Worm (Caenorhabditis elegans) whole organism, L4 larva: Measurements from ENCODE around the gene T22F3.2.
A peak's percentile ranks its signal among the peaks of the same experiment; 100 is the strongest.

Experiments used
- D1046.2 ChIP-seq: fragments of 200-800 bp; sonication (Bioruptor generic); IDR thresholded peaks from 2 replicates; pipeline ENCODE4 v1.3.6; 2022; ENCODE audit warnings: missing genetic modification characterization, missing compliant biosample characterization
- F26F4.8 ChIP-seq: fragments of 200-800 bp; sonication (Bioruptor generic); conservative IDR thresholded peaks from 2 replicates; pipeline ENCODE4 v1.3.6; 2022; ENCODE audit warnings: missing genetic modification characterization, missing compliant biosample characterization
- F44E2.7 ChIP-seq: fragments of 200-800 bp; sonication (Bioruptor generic); IDR thresholded peaks from 2 replicates; pipeline ENCODE4 v2.1.2; 2022; ENCODE audit warnings: missing genetic modification characterization, missing compliant biosample characterization
- F49E8.2 ChIP-seq: sonication (generic microtip); optimal IDR thresholded peaks from 2 replicates; lab custom pipeline; 2016; ENCODE audit warnings: missing compliant biosample characterization, mild to moderate bottlenecking, missing genetic modification characterization, borderline replicate concordance
- R02D3.7 ChIP-seq: fragments of 150-350 bp; sonication (generic microtip); optimal IDR thresholded peaks from 3 replicates; lab custom pipeline; 2014; ENCODE audit warnings: missing biosample characterization, missing genetic modification characterization
- T26A8.4 ChIP-seq: fragments of 200-800 bp; sonication (Bioruptor generic); IDR thresholded peaks from 2 replicates; pipeline ENCODE4 v1.3.6; 2022; ENCODE audit warnings: missing genetic modification characterization, missing compliant biosample characterization
- Y105C5A.15 ChIP-seq: fragments of 200-800 bp; sonication (Bioruptor generic); IDR thresholded peaks from 2 replicates; pipeline ENCODE4 v1.3.6; 2022; ENCODE audit warnings: missing genetic modification characterization, missing compliant biosample characterization
- Y48G9A.11 ChIP-seq: fragments of 200-800 bp; sonication (Bioruptor generic); IDR thresholded peaks from 2 replicates; pipeline ENCODE4 v1.3.6; 2022; ENCODE audit warnings: missing genetic modification reagents, missing genetic modification characterization, missing compliant biosample characterization
- Y75B8A.6 ChIP-seq: fragments of 200-800 bp; sonication (Bioruptor generic); IDR thresholded peaks from 2 replicates; pipeline ENCODE4 v1.3.6; 2022; ENCODE audit warnings: missing genetic modification reagents, missing genetic modification characterization, missing compliant biosample characterization
- ZK337.2 ChIP-seq: fragments of 200-800 bp; sonication (Bioruptor generic); IDR thresholded peaks from 2 replicates; pipeline ENCODE4 v1.3.6; 2022; ENCODE audit warnings: missing genetic modification reagents, missing genetic modification characterization, missing compliant biosample characterization
- aha-1 ChIP-seq: fragments of 150-350 bp; peaks from one replicate; lab custom pipeline; 2014; ENCODE audit warnings: missing biosample characterization, missing genetic modification characterization
- arid-1 ChIP-seq: fragments of 200-800 bp; sonication (Bioruptor generic); conservative IDR thresholded peaks from 2 replicates; pipeline ENCODE4 v1.3.6; 2022; ENCODE audit warnings: missing genetic modification reagents, missing genetic modification characterization, missing compliant biosample characterization
- ceh-32 ChIP-seq: sonication (generic microtip); optimal IDR thresholded peaks from 2 replicates; lab custom pipeline; 2016; ENCODE audit warnings: mild to moderate bottlenecking, missing genetic modification characterization, missing compliant biosample characterization; ENCODE audit not compliant: poor library complexity
- ceh-44 ChIP-seq: fragments of 200-800 bp; sonication (Bioruptor generic); IDR thresholded peaks from 2 replicates; pipeline ENCODE4 v1.3.6; 2022; ENCODE audit warnings: missing genetic modification reagents, missing genetic modification characterization, missing compliant biosample characterization
- ctbp-1 ChIP-seq: fragments of 200-800 bp; sonication (Bioruptor generic); IDR thresholded peaks from 2 replicates; pipeline ENCODE4 v1.3.6; 2022; ENCODE audit warnings: missing genetic modification reagents, missing genetic modification characterization, missing compliant biosample characterization
- dmd-6 ChIP-seq: fragments of 200-800 bp; sonication (Bioruptor generic); IDR thresholded peaks from 2 replicates; pipeline ENCODE4 v1.3.6; 2022; ENCODE audit warnings: missing genetic modification reagents, missing genetic modification characterization, missing compliant biosample characterization
- dmd-8 ChIP-seq: fragments of 200-800 bp; sonication (Bioruptor generic); IDR thresholded peaks from 2 replicates; pipeline ENCODE4 v1.3.6; 2022; ENCODE audit warnings: missing genetic modification characterization, missing compliant biosample characterization
- duxl-1 ChIP-seq: sonication (generic microtip); optimal IDR thresholded peaks from 2 replicates; lab custom pipeline; 2016; ENCODE audit warnings: mild to moderate bottlenecking, missing genetic modification characterization, moderate library complexity, missing compliant biosample characterization; ENCODE audit not compliant: poor library complexity
- dve-1 ChIP-seq: sonication (generic microtip); optimal IDR thresholded peaks from 2 replicates; lab custom pipeline; 2017; ENCODE audit warnings: antibody characterized with exemption, mild to moderate bottlenecking, missing genetic modification characterization, missing compliant biosample characterization; ENCODE audit not compliant: insufficient read depth
- fkh-10 ChIP-seq: fragments of 150-350 bp; optimal IDR thresholded peaks from 2 replicates; lab custom pipeline; 2014; ENCODE audit warnings: missing biosample characterization, missing genetic modification reagents, missing genetic modification characterization
- lim-7 ChIP-seq: fragments of 200-800 bp; sonication (Bioruptor generic); IDR thresholded peaks from 2 replicates; pipeline ENCODE4 v1.3.6; 2022; ENCODE audit warnings: missing genetic modification characterization, missing compliant biosample characterization
- lin-1 ChIP-seq: fragments of 200-800 bp; sonication (Bioruptor generic); IDR thresholded peaks from 2 replicates; pipeline ENCODE4 v1.3.6; 2022; ENCODE audit warnings: missing genetic modification reagents, missing genetic modification characterization, missing compliant biosample characterization
- lin-13 ChIP-seq: fragments of 150-350 bp; optimal IDR thresholded peaks from 2 replicates; lab custom pipeline; 2014; ENCODE audit warnings: missing biosample characterization, missing genetic modification reagents, missing genetic modification characterization
- lin-15B ChIP-seq: fragments of 150-350 bp; sonication (generic microtip); optimal IDR thresholded peaks from 3 replicates; lab custom pipeline; 2014; ENCODE audit warnings: missing biosample characterization, missing genetic modification characterization
- lin-38 ChIP-seq: fragments of 200-800 bp; sonication (Bioruptor generic); IDR thresholded peaks from 2 replicates; pipeline ENCODE4 v1.3.6; 2022; ENCODE audit warnings: missing genetic modification reagents, missing genetic modification characterization, missing compliant biosample characterization
- lsy-2 ChIP-seq, 2 experiments: fragments of 150-350 bp in 1 of 2; sonication (generic microtip) in 1 of 2; optimal IDR thresholded peaks; 2 replicates each; lab custom pipeline; 2014 to 2017; ENCODE audit warnings: missing biosample characterization in 2 of 2, missing genetic modification characterization in 2 of 2
- madf-5 ChIP-seq, 2 experiments: fragments of 200-800 bp; sonication (Bioruptor generic); IDR thresholded peaks; 2 replicates each; pipeline ENCODE4 v1.3.6; 2022; ENCODE audit warnings: missing compliant biosample characterization in 2 of 2, missing genetic modification characterization in 2 of 2
- madf-9 ChIP-seq: fragments of 200-800 bp; sonication (Bioruptor generic); conservative IDR thresholded peaks from 2 replicates; pipeline ENCODE4 v1.3.6; 2022; ENCODE audit warnings: missing genetic modification reagents, missing genetic modification characterization, missing compliant biosample characterization
- mes-2 ChIP-seq: sonication (generic microtip); optimal IDR thresholded peaks from 2 replicates; lab custom pipeline; 2016; ENCODE audit warnings: missing genotype, mild to moderate bottlenecking, missing genetic modification characterization, missing compliant biosample characterization; ENCODE audit not compliant: poor library complexity, severe bottlenecking
- mxl-3 ChIP-seq: fragments of 200-800 bp; sonication (Bioruptor generic); optimal IDR thresholded peaks from 2 replicates; lab custom pipeline; 2018; ENCODE audit warnings: mild to moderate bottlenecking, missing genetic modification characterization, missing compliant biosample characterization
- nhr-102 ChIP-seq: sonication (generic microtip); optimal IDR thresholded peaks from 2 replicates; lab custom pipeline; 2016; ENCODE audit warnings: mild to moderate bottlenecking, missing genetic modification characterization, moderate library complexity, missing compliant biosample characterization
- nhr-48 ChIP-seq: sonication (generic microtip); optimal IDR thresholded peaks from 2 replicates; lab custom pipeline; 2016; ENCODE audit warnings: mild to moderate bottlenecking, missing genetic modification characterization, missing compliant biosample characterization
- nhr-76 ChIP-seq: fragments of 150-350 bp; optimal IDR thresholded peaks from 2 replicates; lab custom pipeline; 2014; ENCODE audit warnings: missing biosample characterization, missing genetic modification characterization
- pha-4 ChIP-seq, 2 experiments: fragments of 150-350 bp in 1 of 2; fragments of 200-800 bp in 1 of 2; sonication (Bioruptor generic) in 1 of 2; IDR thresholded peaks in 1 of 2; optimal IDR thresholded peaks in 1 of 2; 2 replicates each; pipeline versions ENCODE4 v1.3.6 to Lab custom; 2014 to 2022; ENCODE audit warnings: missing genetic modification characterization in 2 of 2, missing genetic modification reagents in 2 of 2, missing biosample characterization in 1 of 2, missing compliant biosample characterization in 1 of 2
- set-16 ChIP-seq: fragments of 200-800 bp; sonication (Bioruptor generic); IDR thresholded peaks from 2 replicates; pipeline ENCODE4 v1.3.6; 2022; ENCODE audit warnings: missing genetic modification reagents, missing genetic modification characterization, missing compliant biosample characterization
- snpc-1.2 ChIP-seq: fragments of 200-800 bp; sonication (Bioruptor generic); IDR thresholded peaks from 2 replicates; pipeline ENCODE4 v1.3.6; 2022; ENCODE audit warnings: missing genetic modification reagents, missing genetic modification characterization, missing compliant biosample characterization
- snpc-4 ChIP-seq: fragments of 150-350 bp; optimal IDR thresholded peaks from 2 replicates; lab custom pipeline; 2014; ENCODE audit warnings: missing biosample characterization, missing genetic modification characterization
- spr-3 ChIP-seq: fragments of 200-800 bp; sonication (Bioruptor generic); optimal IDR thresholded peaks from 2 replicates; lab custom pipeline; 2018; ENCODE audit warnings: mild to moderate bottlenecking, missing genetic modification characterization, missing compliant biosample characterization
- tag-97 ChIP-seq: fragments of 200-800 bp; sonication (Bioruptor generic); IDR thresholded peaks from 2 replicates; pipeline ENCODE4 v1.3.6; 2022; ENCODE audit warnings: missing genetic modification characterization, missing compliant biosample characterization
- tra-1 ChIP-seq: fragments of 200-800 bp; sonication (Bioruptor generic); IDR thresholded peaks from 2 replicates; pipeline ENCODE4 v1.3.6; 2022; ENCODE audit warnings: missing genetic modification reagents, missing genetic modification characterization, missing compliant biosample characterization
- unc-62 ChIP-seq, 3 experiments: fragments of 150-350 bp in 1 of 3; sonication (generic microtip); optimal IDR thresholded peaks in 2 of 3; peaks in 1 of 3; 1 replicate in 1 of 3; 2 replicates in 2 of 3; lab custom pipeline; 2014 to 2017; ENCODE audit warnings: missing biosample characterization in 3 of 3, missing genetic modification characterization in 3 of 3, missing genetic modification reagents in 3 of 3, missing genotype in 1 of 3
- zfp-3 ChIP-seq: fragments of 200-800 bp; sonication (Bioruptor generic); conservative IDR thresholded peaks from 2 replicates; pipeline ENCODE4 v1.3.6; 2022; ENCODE audit warnings: missing genetic modification reagents, missing genetic modification characterization, missing compliant biosample characterization
- ztf-11 ChIP-seq: fragments of 150-350 bp; optimal IDR thresholded peaks from 2 replicates; lab custom pipeline; 2014; ENCODE audit warnings: missing biosample characterization, missing genetic modification characterization

Gene T22F3.2

DNA sequence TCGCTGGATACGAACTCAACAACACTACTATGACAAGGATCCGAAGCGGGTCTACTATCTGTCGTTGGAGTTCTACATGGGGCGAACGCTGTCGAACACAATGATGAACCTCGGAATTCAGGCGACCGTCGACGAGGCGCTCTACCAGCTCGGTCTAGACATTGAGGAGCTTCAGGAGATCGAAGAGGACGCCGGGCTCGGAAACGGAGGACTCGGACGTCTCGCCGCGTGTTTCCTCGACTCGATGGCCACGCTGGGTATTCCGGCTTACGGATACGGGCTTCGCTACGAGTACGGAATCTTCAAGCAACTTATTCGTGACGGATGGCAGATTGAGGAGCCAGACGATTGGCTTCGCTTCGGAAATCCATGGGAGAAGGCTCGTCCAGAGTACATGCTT is 4.8 kb upstream of the T22F3.2 start:
- TF ChIP-seq pha-4 (GFP tag; IDR thresholded peaks at IDR 0.05; lab: Robert Waterston, UW): no peak
- no peak for TF ChIP-seq pha-4 (tag; optimal IDR thresholded peaks at IDR 0.05; lab: Kevin White, UChicago)
- no peak for TF ChIP-seq Y105C5A.15 (GFP tag; lab: Robert Waterston, UW)
- no peak for TF ChIP-seq F49E8.2 (tag; lab: Kevin White, UChicago)
- TF ChIP-seq unc-62 (GFP tag; optimal IDR thresholded peaks at IDR 0.05 in 1 of 2; lab: Kevin White, UChicago): peak in 1 of 2 experiments; percentile 75
- no peak for TF ChIP-seq unc-62 (tag; optimal IDR thresholded peaks at IDR 0.05; lab: Kevin White, UChicago)
- peak; percentile 80 for TF ChIP-seq set-16 (GFP tag; lab: Robert Waterston, UW)
- no peak for TF ChIP-seq Y75B8A.6 (GFP tag; lab: Robert Waterston, UW)

DNA sequence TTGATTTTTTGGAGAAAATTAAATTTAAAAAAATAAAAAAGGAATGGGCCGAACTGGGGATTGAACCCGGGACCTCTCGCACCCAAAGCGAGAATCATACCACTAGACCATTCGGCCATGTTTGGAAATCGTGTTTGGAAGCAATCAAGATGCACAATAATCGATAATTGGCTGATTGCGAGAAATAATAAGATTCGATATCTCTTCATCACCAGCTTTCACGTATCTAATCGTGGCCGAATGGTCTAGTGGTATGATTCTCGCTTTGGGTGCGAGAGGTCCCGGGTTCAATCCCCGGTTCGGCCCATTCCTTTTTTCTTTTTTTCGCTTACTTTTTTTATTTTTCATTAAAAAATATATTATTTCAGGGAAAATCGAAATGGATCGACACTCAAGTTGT is 4.4 kb upstream of the T22F3.2 start:
- TF ChIP-seq lin-13 (GFP tag; lab: Kevin White, UChicago) (peak; percentile 31), ztf-11 (tag; lab: Kevin White, UChicago) (no peak), fkh-10 (GFP tag; lab: Kevin White, UChicago) (no peak), lin-38 (peak; percentile 70; the same call in 1 of the 2 replicates), madf-9 (GFP tag; lab: Robert Waterston, UW) (0 out of 2 replicates have a peak, but pooled peaks have one; percentile 4), mxl-3 (no peak), dmd-8 (GFP tag; lab: Robert Waterston, UW) (0 out of 2 replicates have a peak, but pooled peaks have one; percentile 37), ceh-44 (GFP tag; lab: Robert Waterston, UW) (peak; percentile 39; the same call in 1 of the 2 replicates), F44E2.7 (GFP tag; lab: Robert Waterston, UW) (0 out of 2 replicates have a peak, but pooled peaks have one; percentile 7), nhr-76 (no peak), duxl-1 (peak; percentile 25), spr-3 (GFP tag; lab: Kevin White, UChicago) (no peak), lin-15B (tag; lab: Kevin White, UChicago) (no peak), pha-4 (GFP tag; IDR thresholded peaks at IDR 0.05; lab: Robert Waterston, UW) (peak; percentile 75; the same call in 1 of the 2 replicates), pha-4 (tag; optimal IDR thresholded peaks at IDR 0.05; lab: Kevin White, UChicago) (no peak), Y48G9A.11 (GFP tag; lab: Robert Waterston, UW) (peak; percentile 70; the same call in 1 of the 2 replicates), ceh-32 (tag; lab: Kevin White, UChicago) (no peak), T26A8.4 (GFP tag; lab: Robert Waterston, UW) (peak; percentile 49), dve-1 (tag; lab: Kevin White, UChicago) (peak; percentile 8), F49E8.2 (tag; lab: Kevin White, UChicago) (peak; percentile 62), R02D3.7 (tag; lab: Kevin White, UChicago) (no peak), ZK337.2 (0 out of 2 replicates have a peak, but pooled peaks have one; percentile 16), lin-1 (0 out of 2 replicates have a peak, but pooled peaks have one; percentile 21), lim-7 (GFP tag; lab: Robert Waterston, UW) (peak; percentile 80), tag-97 (GFP tag; lab: Robert Waterston, UW) (no peak), mes-2 (tag; lab: Kevin White, UChicago) (peak; percentile 21), zfp-3 (GFP tag; lab: Robert Waterston, UW) (no peak; the same call in 1 of the 2 replicates), aha-1 (tag; lab: Kevin White, UChicago) (no peak), madf-5 (GFP tag; IDR thresholded peaks at IDR 0.05; lab: Robert Waterston, UW) (peak; percentile 55 to 60; a peak in 1 of 4 replicates), ctbp-1 (no peak), arid-1 (peak; percentile 68; the same call in 1 of the 2 replicates), lsy-2 (tag; optimal IDR thresholded peaks at IDR 0.05; lab: Kevin White, UChicago) (peak in 1 of 2 experiments; percentile 35), snpc-1.2 (GFP tag; lab: Robert Waterston, UW) (peak; percentile 72), Y105C5A.15 (GFP tag; lab: Robert Waterston, UW) (peak; percentile 75; the same call in 1 of the 2 replicates), F26F4.8 (GFP tag; lab: Robert Waterston, UW) (peak; percentile 76), nhr-48 (tag; lab: Kevin White, UChicago) (peak; percentile 20), tra-1 (GFP tag; lab: Robert Waterston, UW) (peak; percentile 47; the same call in 1 of the 2 replicates), D1046.2 (GFP tag; lab: Robert Waterston, UW) (no peak), nhr-102 (peak; percentile 1), dmd-6 (peak; percentile 8; the same call in 1 of the 2 replicates), snpc-4 (tag; lab: Kevin White, UChicago) (no peak)
